Fruit fly (Drosophila melanogaster) whole organism, embryonic: Measurements from ENCODE around the gene Gad1.

ENCODE experiments used
- Asciz ChIP-seq: fragments of 200-800 bp; sonication (Bioruptor generic); optimal IDR thresholded peaks from 2 replicates; lab custom pipeline; 2017; ENCODE audit warnings: missing biosample characterization, mild to moderate bottlenecking, missing genetic modification characterization, missing genetic modification reagents
- Atf6 ChIP-seq: fragments of 200-800 bp; sonication (Bioruptor generic); IDR thresholded peaks from 2 replicates; pipeline ENCODE4 v1.3.6; 2022; ENCODE audit warnings: missing biosample characterization, missing genetic modification characterization
- Awh ChIP-seq: fragments of 200-800 bp; sonication (Bioruptor generic); IDR thresholded peaks from 2 replicates; pipeline ENCODE4, ENCODE4 v1.3.6; 2022; ENCODE audit warnings: missing biosample characterization, missing genetic modification characterization
- Bdp1 ChIP-seq: fragments of 200-800 bp; sonication (Bioruptor generic); optimal IDR thresholded peaks from 3 replicates; lab custom pipeline; 2016; ENCODE audit warnings: missing biosample characterization, missing genetic modification characterization
- BtbVII ChIP-seq: fragments of 200-800 bp; sonication (Bioruptor generic); optimal IDR thresholded peaks from 3 replicates; lab custom pipeline; 2017; ENCODE audit warnings: missing biosample characterization, mild to moderate bottlenecking, missing genetic modification characterization
- C15 ChIP-seq: fragments of 200-800 bp; sonication (Bioruptor generic); IDR thresholded peaks from 3 replicates; pipeline ENCODE4 v1.3.6; 2022; ENCODE audit warnings: missing biosample characterization, missing genetic modification characterization
- CG10147 ChIP-seq: fragments of 200-800 bp; sonication (Bioruptor generic); optimal IDR thresholded peaks from 2 replicates; lab custom pipeline; 2019; ENCODE audit warnings: missing biosample characterization, mild to moderate bottlenecking, missing genetic modification characterization, moderate library complexity
- CG10543 ChIP-seq: fragments of 200-800 bp; sonication (Bioruptor generic); optimal IDR thresholded peaks from 3 replicates; lab custom pipeline; 2017; ENCODE audit warnings: missing biosample characterization, mild to moderate bottlenecking, missing genetic modification characterization, moderate library complexity
- CG1603 ChIP-seq: fragments of 200-800 bp; sonication (Bioruptor generic); optimal IDR thresholded peaks from 2 replicates; lab custom pipeline; 2019; ENCODE audit warnings: missing biosample characterization, mild to moderate bottlenecking, missing genetic modification characterization, moderate library complexity
- CG16815 ChIP-seq: fragments of 200-800 bp; sonication (Bioruptor generic); optimal IDR thresholded peaks from 3 replicates; lab custom pipeline; 2017; ENCODE audit warnings: missing biosample characterization, mild to moderate bottlenecking, missing genetic modification characterization
- CG17568 ChIP-seq: fragments of 200-800 bp; sonication (Bioruptor generic); optimal IDR thresholded peaks from 2 replicates; lab custom pipeline; 2018; ENCODE audit warnings: missing biosample characterization, mild to moderate bottlenecking, missing genetic modification characterization, moderate library complexity
- CG2199 ChIP-seq: fragments of 200-800 bp; sonication (Bioruptor generic); IDR thresholded peaks from 3 replicates; pipeline ENCODE4 v1.3.6; 2022; ENCODE audit warnings: missing biosample characterization, missing genetic modification characterization
- CG2678 ChIP-seq: fragments of 200-800 bp; sonication (Bioruptor generic); optimal IDR thresholded peaks from 3 replicates; lab custom pipeline; 2019; ENCODE audit warnings: missing biosample characterization, mild to moderate bottlenecking, missing genetic modification characterization, moderate library complexity
- CG2889 ChIP-seq: fragments of 200-800 bp; sonication (Bioruptor generic); IDR thresholded peaks from 3 replicates; pipeline ENCODE4 v1.3.6; 2022; ENCODE audit warnings: missing biosample characterization, missing genetic modification characterization
- CG31388 ChIP-seq: fragments of 200-800 bp; sonication (Bioruptor generic); optimal IDR thresholded peaks from 2 replicates; lab custom pipeline; 2016; ENCODE audit warnings: missing biosample characterization, missing genetic modification characterization
- CG34224 ChIP-seq: fragments of 200-800 bp; sonication (Bioruptor generic); IDR thresholded peaks from 3 replicates; pipeline ENCODE4 v1.3.6; 2022; ENCODE audit warnings: missing biosample characterization, missing genetic modification characterization; ENCODE audit not compliant: partially characterized antibody
- CG3995 ChIP-seq: fragments of 200-800 bp; sonication (Bioruptor generic); optimal IDR thresholded peaks from 3 replicates; lab custom pipeline; 2016; ENCODE audit warnings: missing biosample characterization, missing genetic modification characterization
- CG4328 ChIP-seq: fragments of 200-800 bp; sonication (Bioruptor generic); optimal IDR thresholded peaks from 3 replicates; lab custom pipeline; 2017; ENCODE audit warnings: missing biosample characterization, missing genetic modification reagents, missing genetic modification characterization
- CG5180 ChIP-seq: fragments of 200-800 bp; sonication (Bioruptor generic); optimal IDR thresholded peaks from 3 replicates; lab custom pipeline; 2017; ENCODE audit warnings: missing biosample characterization, missing genetic modification characterization, mild to moderate bottlenecking, moderate library complexity, missing genetic modification reagents
- CG6654 ChIP-seq: fragments of 200-800 bp; sonication (Bioruptor generic); optimal IDR thresholded peaks from 2 replicates; lab custom pipeline; 2017; ENCODE audit warnings: missing biosample characterization, mild to moderate bottlenecking, missing genetic modification characterization
- CG6791 ChIP-seq: fragments of 200-800 bp; sonication (Bioruptor generic); IDR thresholded peaks from 3 replicates; pipeline ENCODE4 v1.3.6; 2022; ENCODE audit warnings: missing biosample characterization, missing genetic modification characterization; ENCODE audit not compliant: partially characterized antibody
- CG7271 ChIP-seq: fragments of 200-800 bp; sonication (Bioruptor generic); optimal IDR thresholded peaks from 2 replicates; lab custom pipeline; 2018; ENCODE audit warnings: missing biosample characterization, mild to moderate bottlenecking, missing genetic modification characterization, moderate library complexity
- CG7839 ChIP-seq: fragments of 200-800 bp; sonication (Bioruptor generic); optimal IDR thresholded peaks from 3 replicates; lab custom pipeline; 2018; ENCODE audit warnings: missing biosample characterization, mild to moderate bottlenecking, missing genetic modification characterization, moderate library complexity
- CG8359 ChIP-seq: fragments of 200-800 bp; sonication (Bioruptor generic); optimal IDR thresholded peaks from 2 replicates; lab custom pipeline; 2017; ENCODE audit warnings: missing biosample characterization, mild to moderate bottlenecking, missing genetic modification characterization, borderline replicate concordance
- CHES-1-like ChIP-seq: fragments of 200-800 bp; sonication (Bioruptor generic); optimal IDR thresholded peaks from 2 replicates; lab custom pipeline; 2016; ENCODE audit warnings: missing biosample characterization, missing genetic modification characterization
- CoRest ChIP-seq: fragments of 200-800 bp; sonication (Bioruptor generic); optimal IDR thresholded peaks from 3 replicates; lab custom pipeline; 2018; ENCODE audit warnings: missing biosample characterization, mild to moderate bottlenecking, missing genetic modification characterization, moderate library complexity
- Dfd ChIP-seq, 2 experiments: fragments of >200 bp; optimal IDR thresholded peaks; 2 replicates each; lab custom pipeline; 2017; ENCODE audit warnings: missing biosample characterization in 2 of 2, missing genetic modification characterization in 2 of 2
- Dp ChIP-seq: fragments of 200-800 bp; sonication (Bioruptor generic); optimal IDR thresholded peaks from 2 replicates; lab custom pipeline; 2018; ENCODE audit warnings: missing biosample characterization, mild to moderate bottlenecking, missing genetic modification characterization, moderate library complexity
- HLH4C ChIP-seq: fragments of 200-800 bp; sonication (Bioruptor generic); IDR thresholded peaks from 3 replicates; pipeline ENCODE4 v1.3.6; 2022; ENCODE audit warnings: missing biosample characterization, missing genetic modification characterization; ENCODE audit not compliant: partially characterized antibody
- HmgD ChIP-seq: fragments of 200-800 bp; sonication (Bioruptor generic); optimal IDR thresholded peaks from 3 replicates; lab custom pipeline; 2016; ENCODE audit warnings: missing biosample characterization, missing genetic modification characterization
- HmgZ ChIP-seq: fragments of 200-800 bp; sonication (Bioruptor generic); optimal IDR thresholded peaks from 2 replicates; lab custom pipeline; 2018; ENCODE audit warnings: missing biosample characterization, mild to moderate bottlenecking, missing genetic modification characterization
- Jarid2 ChIP-seq: fragments of 200-800 bp; sonication (Bioruptor generic); optimal IDR thresholded peaks from 3 replicates; lab custom pipeline; 2017; ENCODE audit warnings: mild to moderate bottlenecking, missing biosample characterization, missing genetic modification reagents, missing genetic modification characterization
- Lhr ChIP-seq: fragments of 200-800 bp; sonication (Bioruptor generic); optimal IDR thresholded peaks from 3 replicates; lab custom pipeline; 2017; ENCODE audit warnings: mild to moderate bottlenecking, missing biosample characterization, missing genetic modification reagents, missing genetic modification characterization
- Opbp ChIP-seq: fragments of 200-800 bp; sonication (Bioruptor generic); IDR thresholded peaks from 3 replicates; pipeline ENCODE4 v1.3.6; 2022; ENCODE audit warnings: missing biosample characterization, missing genetic modification characterization; ENCODE audit not compliant: partially characterized antibody
- Poxn ChIP-seq: fragments of 200-800 bp; sonication (Bioruptor generic); IDR thresholded peaks from 2 replicates; pipeline ENCODE4 v1.3.6; 2022; ENCODE audit warnings: missing biosample characterization, missing genetic modification characterization
- Ravus ChIP-seq: fragments of 200-800 bp; sonication (Bioruptor generic); IDR thresholded peaks from 2 replicates; pipeline ENCODE4 v1.3.6; 2022; ENCODE audit warnings: missing biosample characterization, missing genetic modification characterization
- aop ChIP-seq: fragments of 200-800 bp; sonication (Bioruptor generic); IDR thresholded peaks from 2 replicates; pipeline ENCODE4 v1.3.6; 2022; ENCODE audit warnings: missing biosample characterization, missing genetic modification characterization
- br ChIP-seq: fragments of >200 bp; optimal IDR thresholded peaks from 2 replicates; lab custom pipeline; 2017
- gt ChIP-seq: fragments of 200-800 bp; sonication (Bioruptor generic); IDR thresholded peaks from 2 replicates; pipeline ENCODE4 v1.3.6; 2022; ENCODE audit warnings: missing biosample characterization, missing genetic modification characterization
- kni ChIP-seq: fragments of 200-800 bp; sonication (Bioruptor generic); optimal IDR thresholded peaks from 3 replicates; lab custom pipeline; 2017; ENCODE audit warnings: mild to moderate bottlenecking, missing biosample characterization, missing genetic modification reagents, missing genetic modification characterization
- odd ChIP-seq: fragments of 200-800 bp; sonication (Bioruptor generic); optimal IDR thresholded peaks from 2 replicates; lab custom pipeline; 2017; ENCODE audit warnings: missing biosample characterization, mild to moderate bottlenecking, missing genetic modification characterization
- row ChIP-seq: fragments of 200-800 bp; sonication (Bioruptor generic); IDR thresholded peaks from 3 replicates; pipeline ENCODE4 v1.3.6; 2022; ENCODE audit warnings: missing biosample characterization, missing genetic modification characterization
- sd ChIP-seq: fragments of 200-800 bp; sonication (Bioruptor generic); optimal IDR thresholded peaks from 3 replicates; lab custom pipeline; 2018; ENCODE audit warnings: missing biosample characterization, mild to moderate bottlenecking, missing genetic modification characterization, moderate library complexity
- sug ChIP-seq: fragments of 200-800 bp; optimal IDR thresholded peaks from 2 replicates; lab custom pipeline; 2019; ENCODE audit warnings: missing biosample characterization, mild to moderate bottlenecking, missing genetic modification characterization, moderate library complexity
- tap ChIP-seq: fragments of 200-800 bp; optimal IDR thresholded peaks from 3 replicates; lab custom pipeline; 2019; ENCODE audit warnings: missing biosample characterization, mild to moderate bottlenecking, missing genetic modification characterization, moderate library complexity
- toy ChIP-seq: fragments of 200-800 bp; sonication (Bioruptor generic); IDR thresholded peaks from 2 replicates; pipeline ENCODE4 v1.3.6; 2022; ENCODE audit warnings: missing biosample characterization, missing genetic modification characterization
- ttk ChIP-seq: fragments of 200-800 bp; sonication (Bioruptor generic); IDR thresholded peaks from 2 replicates; pipeline ENCODE4 v2.1.2; 2022; ENCODE audit warnings: missing biosample characterization, missing genetic modification characterization
- vvl ChIP-seq: fragments of 200-800 bp; sonication (Bioruptor generic); IDR thresholded peaks from 2 replicates; pipeline ENCODE4 v1.3.6; 2022; ENCODE audit warnings: missing biosample characterization, missing genetic modification characterization

Gene Gad1

dm6 chr3L:4096546-4096945 is 8.0 kb upstream of the Gad1 start (continued):
- TF ChIP-seq CG7271 (tag; lab: Kevin White, UChicago) (no peak), CG10147 (no peak), CG16815 (GFP tag; lab: Kevin White, UChicago) (no peak), CHES-1-like (GFP tag; lab: Kevin White, UChicago) (no peak), CG8359 (GFP tag; lab: Kevin White, UChicago) (no peak), aop (GFP tag; lab: Robert Waterston, UW) (no peak), HLH4C (GFP tag; lab: Robert Waterston, UW) (no peak), Ravus (GFP tag; lab: Robert Waterston, UW) (no peak), ttk (GFP tag; lab: Robert Waterston, UW) (no peak), CG5180 (GFP tag; lab: Kevin White, UChicago) (peak; percentile 96), vvl (peak; percentile 47; the same call in 1 of the 2 replicates), br (lab: Kevin White, UChicago) (no peak), Lhr (GFP tag; lab: Kevin White, UChicago) (no peak), Poxn (GFP tag; lab: Robert Waterston, UW) (no peak), BtbVII (no peak), sd (tag; lab: Kevin White, UChicago) (peak; percentile 28), CG2199 (GFP tag; lab: Robert Waterston, UW) (0 out of 3 replicates have a peak, but pooled peaks have one; percentile 59), Bdp1 (GFP tag; lab: Kevin White, UChicago) (no peak), row (GFP tag; lab: Robert Waterston, UW) (no peak), CG10543 (peak; percentile 19), CG4328 (GFP tag; lab: Kevin White, UChicago) (no peak), HmgD (GFP tag; lab: Kevin White, UChicago) (no peak), kni (GFP tag; lab: Kevin White, UChicago) (peak; percentile 50)

dm6 chr3L:4092705-4093257 is 4.2 kb upstream of the Gad1 start, which contains the start of gene CG14990:
TSS of gene CG14990 (plus strand) at chr3L:4093207.
- TF ChIP-seq Jarid2 (peak; percentile 40), CG7839 (tag; lab: Kevin White, UChicago) (peak; percentile 19), tap (peak; percentile 3), CG3995 (GFP tag; lab: Kevin White, UChicago) (no peak), CoRest (peak; percentile 38), CG2889 (GFP tag; lab: Robert Waterston, UW) (no peak), Awh (GFP tag; lab: Robert Waterston, UW) (no peak), CG31388 (no peak), CG34224 (GFP tag; lab: Robert Waterston, UW) (no peak), gt (GFP tag; lab: Robert Waterston, UW) (no peak), CG17568 (GFP tag; lab: Kevin White, UChicago) (no peak), Asciz (GFP tag; lab: Kevin White, UChicago) (no peak), toy (GFP tag; lab: Robert Waterston, UW) (no peak), Atf6 (GFP tag; lab: Robert Waterston, UW) (0 out of 2 replicates have a peak, but pooled peaks have one; percentile 13), Dfd (GFP tag; optimal IDR thresholded peaks at IDR 0.05; lab: Kevin White, UChicago) (peak in 1 of 2 experiments; percentile 87), Dp (GFP tag; lab: Kevin White, UChicago) (peak; percentile 99), vvl (peak; percentile 66; the same call in 1 of the 2 replicates), CG2678 (tag; lab: Kevin White, UChicago) (no peak), CG6654 (GFP tag; lab: Kevin White, UChicago) (no peak), HmgD (GFP tag; lab: Kevin White, UChicago) (peak; percentile 2), Opbp (GFP tag; lab: Robert Waterston, UW) (peak; percentile 56; the same call in 2 of the 3 replicates), sug (tag; lab: Kevin White, UChicago) (no peak), CG6791 (GFP tag; lab: Robert Waterston, UW) (peak; percentile 34; the same call in 1 of the 3 replicates), C15 (GFP tag; lab: Robert Waterston, UW) (no peak), odd (GFP tag; lab: Kevin White, UChicago) (no peak), sd (tag; lab: Kevin White, UChicago) (peak; percentile 65), CG1603 (tag; lab: Kevin White, UChicago) (peak; percentile 45), HmgZ (tag; lab: Kevin White, UChicago) (peak; percentile 43)
